Worm (Caenorhabditis elegans) whole organism, midembryonic: ENCODE results near the gene T10D4.15.
A peak's percentile ranks its signal among the peaks of the same experiment; 100 is the strongest.

Experiments used
- T22C8.4 ChIP-seq: fragments of 200-800 bp; sonication (Bioruptor generic); IDR thresholded peaks from 2 replicates; pipeline ENCODE4 v1.3.6; 2022; ENCODE audit warnings: missing genetic modification characterization, missing compliant biosample characterization
- cog-1 ChIP-seq: sonication (generic microtip); optimal IDR thresholded peaks from 2 replicates; lab custom pipeline; 2016; ENCODE audit warnings: missing genetic modification characterization, missing compliant biosample characterization
- flt-1 ChIP-seq: fragments of 200-800 bp; sonication (Bioruptor generic); IDR thresholded peaks from 2 replicates; pipeline ENCODE4 v1.3.6; 2022; ENCODE audit warnings: missing genetic modification characterization, missing compliant biosample characterization
- klf-2 ChIP-seq: fragments of 200-800 bp; sonication (Bioruptor generic); conservative IDR thresholded peaks from 2 replicates; pipeline ENCODE4 v1.3.6; 2022; ENCODE audit warnings: missing genetic modification reagents, missing genetic modification characterization, missing compliant biosample characterization
- med-1 ChIP-seq: sonication (generic microtip); optimal IDR thresholded peaks from 2 replicates; lab custom pipeline; 2017; ENCODE audit warnings: missing genetic modification characterization, mild to moderate bottlenecking, missing compliant biosample characterization, antibody characterized with exemption, missing genetic modification reagents; ENCODE audit not compliant: insufficient read depth
- ref-1 ChIP-seq: fragments of 200-800 bp; sonication (Bioruptor generic); conservative IDR thresholded peaks from 2 replicates; pipeline ENCODE4 v1.3.6; 2022; ENCODE audit warnings: missing genetic modification reagents, missing genetic modification characterization, missing compliant biosample characterization
- tab-1 ChIP-seq: fragments of 200-800 bp; sonication (Bioruptor generic); IDR thresholded peaks from 2 replicates; pipeline ENCODE4 v1.3.6; 2022; ENCODE audit warnings: missing genetic modification characterization, missing compliant biosample characterization
- ztf-23 ChIP-seq: fragments of 200-800 bp; sonication (Bioruptor generic); IDR thresholded peaks from 2 replicates; pipeline ENCODE4 v1.3.6; 2022; ENCODE audit warnings: missing genetic modification reagents, missing genetic modification characterization, missing compliant biosample characterization
- ztf-29 ChIP-seq: fragments of 200-800 bp; sonication (Bioruptor generic); IDR thresholded peaks from 2 replicates; pipeline ENCODE4 v1.3.6; 2022; ENCODE audit warnings: missing genetic modification reagents, missing genetic modification characterization, missing compliant biosample characterization

Gene T10D4.15

DNA sequence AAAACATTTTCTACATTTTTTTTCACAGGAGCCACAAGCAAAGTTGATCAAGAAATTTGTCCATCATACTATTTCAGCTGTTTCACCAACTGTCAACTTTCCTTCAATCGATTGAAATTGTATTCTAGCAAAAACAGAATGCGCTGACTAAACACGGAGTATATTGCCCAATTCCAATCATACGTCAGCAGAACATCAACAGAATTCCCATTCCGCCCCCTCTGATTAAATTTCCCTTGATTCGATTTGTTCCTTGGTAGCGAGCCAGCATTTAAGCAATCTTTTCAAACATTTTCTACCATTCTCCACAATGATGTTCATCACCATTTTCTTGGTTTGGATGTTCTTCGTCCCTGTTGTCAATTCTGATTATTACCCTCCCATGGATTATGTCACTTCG lies at the start of gene T10D4.15:
T10D4.15 (plus strand) TSS at position 301 of the 400 bp plus-strand sequence.
- TF ChIP-seq T22C8.4 (GFP tag; lab: Robert Waterston, UW) (no peak), flt-1 (GFP tag; lab: Robert Waterston, UW) (no peak), ztf-29 (no peak), tab-1 (GFP tag; lab: Robert Waterston, UW) (no peak), ztf-23 (GFP tag; lab: Robert Waterston, UW) (no peak), cog-1 (tag; lab: Kevin White, UChicago) (no peak), med-1 (GFP tag; lab: Kevin White, UChicago) (no peak), klf-2 (GFP tag; lab: Robert Waterston, UW) (no peak), ref-1 (no peak)

DNA sequence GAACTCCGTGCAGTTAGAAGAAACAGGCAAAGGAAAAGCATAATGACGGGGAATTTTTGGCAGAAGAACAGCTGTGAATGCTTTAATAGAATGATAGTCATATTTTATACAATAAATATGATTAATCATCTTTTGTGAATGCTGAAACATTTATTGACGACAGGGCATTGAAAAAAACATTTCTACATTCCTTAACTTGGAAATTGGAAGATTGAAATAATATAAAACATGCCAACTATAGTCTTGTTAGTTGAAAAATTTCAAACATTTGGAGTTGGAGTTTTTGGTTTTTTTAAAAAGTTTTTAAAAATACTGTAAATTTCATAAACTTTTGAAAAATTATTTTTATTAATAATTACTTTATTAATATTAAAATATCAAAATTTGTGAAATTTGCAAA lies 49.1 kb upstream of the T10D4.15 start, which contains the start of gene Y25C1A.14:
Y25C1A.14 (minus strand) TSS at position 101 of the 400 bp plus-strand sequence.
- TF ChIP-seq ref-1 (no peak), ztf-23 (GFP tag; lab: Robert Waterston, UW) (no peak), ztf-29 (no peak), tab-1 (GFP tag; lab: Robert Waterston, UW) (no peak), med-1 (GFP tag; lab: Kevin White, UChicago) (no peak), cog-1 (tag; lab: Kevin White, UChicago) (no peak), klf-2 (GFP tag; lab: Robert Waterston, UW) (no peak), flt-1 (GFP tag; lab: Robert Waterston, UW) (no peak)

DNA sequence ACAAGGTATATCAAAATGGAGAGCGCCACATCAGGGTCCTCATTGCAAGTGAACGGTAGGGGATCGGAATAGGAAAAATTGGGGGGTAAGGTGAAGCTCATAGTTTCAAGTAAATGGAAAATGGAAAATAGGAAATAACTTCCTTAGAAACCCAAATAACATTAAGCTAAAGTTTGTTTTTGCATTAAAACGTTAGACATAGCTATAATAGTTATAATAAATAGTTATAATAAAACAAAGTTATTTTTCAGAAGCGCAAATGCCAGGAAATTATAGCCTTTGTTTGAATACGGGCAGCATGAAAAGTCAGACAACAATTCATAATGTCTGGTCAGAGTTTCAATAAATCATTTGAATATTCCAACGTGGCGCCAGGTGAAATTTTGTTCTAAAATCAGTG lies 45.4 kb upstream of the T10D4.15 start, which contains the start of gene srg-24:
srg-24 (minus strand) TSS at position 101 of the 400 bp plus-strand sequence.
- no peak for TF ChIP-seq ref-1
- TF ChIP-seq T22C8.4 (GFP tag; lab: Robert Waterston, UW) = no peak
- no peak for TF ChIP-seq tab-1 (GFP tag; lab: Robert Waterston, UW)
- no peak for TF ChIP-seq ztf-29
- no peak for TF ChIP-seq ztf-23 (GFP tag; lab: Robert Waterston, UW)

DNA sequence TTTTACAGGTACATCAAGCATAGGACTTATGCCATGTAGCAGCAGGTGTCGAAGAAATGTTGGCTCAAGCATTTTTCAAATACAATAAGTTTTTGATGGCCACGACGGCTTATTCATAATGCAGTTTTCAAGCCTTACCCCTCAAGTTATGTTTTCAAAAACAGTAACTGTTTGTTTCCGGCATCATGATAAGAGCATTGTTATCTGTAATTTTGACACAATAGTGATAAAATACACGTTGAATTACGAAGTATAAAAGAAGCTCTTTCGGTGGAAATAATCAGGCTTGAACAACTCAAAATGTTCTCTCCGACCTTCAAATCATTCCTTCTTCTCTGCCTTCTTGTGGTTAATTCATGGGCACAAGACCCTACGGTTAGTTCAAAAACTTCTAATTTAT lies 43.9 kb upstream of the T10D4.15 start, which contains the start of gene clec-121:
clec-121 (plus strand) TSS at position 301 of the 400 bp plus-strand sequence.
- TF ChIP-seq cog-1 (tag; lab: Kevin White, UChicago) (no peak), flt-1 (GFP tag; lab: Robert Waterston, UW) (no peak), T22C8.4 (GFP tag; lab: Robert Waterston, UW) (no peak), tab-1 (GFP tag; lab: Robert Waterston, UW) (no peak), med-1 (GFP tag; lab: Kevin White, UChicago) (no peak), ztf-29 (no peak), ztf-23 (GFP tag; lab: Robert Waterston, UW) (no peak), ref-1 (no peak), klf-2 (GFP tag; lab: Robert Waterston, UW) (no peak)

DNA sequence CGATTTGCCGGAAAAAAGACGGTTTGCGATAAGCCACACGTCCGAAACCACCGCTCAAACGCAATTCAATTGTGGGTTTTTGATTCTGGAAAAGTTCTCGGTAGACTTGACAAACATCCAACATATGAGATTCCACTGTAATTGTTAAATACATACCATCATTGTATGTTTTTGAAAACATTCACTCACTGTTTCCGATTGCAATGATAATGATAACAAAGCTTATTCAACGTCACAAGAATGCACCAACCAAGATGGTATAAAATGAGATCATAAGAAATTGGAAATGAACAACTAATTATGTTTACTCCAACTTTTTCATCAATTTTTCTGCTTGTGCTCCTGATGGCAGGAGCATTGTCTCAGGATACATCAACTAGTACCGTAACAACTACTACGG lies 40.2 kb upstream of the T10D4.15 start, which contains the start of gene clec-122:
clec-122 (plus strand) TSS at position 301 of the 400 bp plus-strand sequence.
- TF ChIP-seq tab-1 (GFP tag; lab: Robert Waterston, UW) (no peak), flt-1 (GFP tag; lab: Robert Waterston, UW) (no peak), ref-1 (no peak), cog-1 (tag; lab: Kevin White, UChicago) (no peak), klf-2 (GFP tag; lab: Robert Waterston, UW) (no peak), ztf-23 (GFP tag; lab: Robert Waterston, UW) (no peak), med-1 (GFP tag; lab: Kevin White, UChicago) (no peak), T22C8.4 (GFP tag; lab: Robert Waterston, UW) (no peak), ztf-29 (no peak)

DNA sequence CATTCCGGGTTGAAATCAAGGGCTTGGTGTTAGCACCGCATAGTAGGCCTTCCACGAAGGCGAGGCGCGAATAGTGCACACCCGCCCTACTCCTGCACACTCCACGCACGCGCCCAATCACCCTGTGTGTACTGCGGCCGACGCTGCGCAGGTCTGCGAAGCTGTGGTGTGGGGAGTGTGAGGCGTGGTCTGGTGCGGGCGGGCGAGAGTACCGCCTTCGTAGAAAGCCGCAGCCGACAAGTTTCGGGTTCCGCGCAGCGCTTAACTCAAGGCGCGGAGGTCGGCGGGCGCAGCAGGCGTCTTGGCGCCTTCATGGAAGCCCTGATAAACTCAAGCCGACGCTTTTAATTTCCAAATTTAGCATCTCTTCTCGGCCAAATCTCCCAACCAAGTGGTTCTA lies 37.8 kb upstream of the T10D4.15 start:
- 0 out of 2 replicates have a peak, but pooled peaks have one; percentile 47 for TF ChIP-seq tab-1 (GFP tag; lab: Robert Waterston, UW)
- TF ChIP-seq ref-1 = no peak

DNA sequence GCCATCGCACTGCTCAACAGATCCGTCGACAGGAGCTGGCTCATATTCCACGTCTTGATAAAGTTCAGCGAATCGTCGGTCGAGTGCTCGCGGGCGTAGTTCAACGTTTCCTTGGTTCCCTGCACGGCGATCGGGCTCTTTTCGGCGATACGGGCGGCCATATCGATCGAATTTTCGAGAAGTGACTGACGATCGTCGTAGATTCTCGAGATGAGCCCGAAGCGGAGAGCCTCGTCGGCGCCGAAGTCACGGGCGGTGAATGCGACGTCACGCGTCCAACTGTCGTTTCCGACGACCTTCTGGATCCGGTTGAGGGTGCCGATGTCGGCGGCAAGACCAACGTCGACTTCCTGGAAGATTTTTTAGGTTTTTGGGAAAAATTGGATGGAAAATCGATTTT lies 36.4 kb upstream of the T10D4.15 start:
- TF ChIP-seq med-1 (GFP tag; lab: Kevin White, UChicago) = no peak
- no peak for TF ChIP-seq ztf-29
- no peak for TF ChIP-seq cog-1 (tag; lab: Kevin White, UChicago)
- no peak for TF ChIP-seq tab-1 (GFP tag; lab: Robert Waterston, UW)
- no peak for TF ChIP-seq T22C8.4 (GFP tag; lab: Robert Waterston, UW)
- TF ChIP-seq flt-1 (GFP tag; lab: Robert Waterston, UW) = no peak
- TF ChIP-seq klf-2 (GFP tag; lab: Robert Waterston, UW) = no peak
- no peak for TF ChIP-seq ztf-23 (GFP tag; lab: Robert Waterston, UW)
- no peak for TF ChIP-seq ref-1

DNA sequence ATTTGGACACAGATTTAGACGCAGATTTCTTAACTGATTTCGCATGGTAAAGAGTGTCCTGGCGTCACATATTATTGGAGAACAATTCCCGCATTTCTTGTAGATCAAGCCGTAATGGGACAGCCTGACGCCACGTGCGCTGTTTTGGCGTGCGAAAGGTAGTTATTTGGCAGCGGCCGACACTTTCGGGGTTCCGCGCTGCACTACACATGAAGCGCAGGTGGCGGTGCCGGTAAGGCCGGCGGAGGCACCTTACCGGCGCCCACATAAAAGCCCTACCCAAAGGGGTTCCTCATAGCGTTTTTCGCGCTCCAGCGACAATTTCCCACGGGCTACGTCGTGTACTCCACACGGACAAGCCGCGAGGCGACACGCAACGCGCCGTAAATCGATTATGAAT lies 35.8 kb upstream of the T10D4.15 start:
- TF ChIP-seq tab-1 (GFP tag; lab: Robert Waterston, UW) (no peak), cog-1 (tag; lab: Kevin White, UChicago) (no peak), flt-1 (GFP tag; lab: Robert Waterston, UW) (no peak), ztf-23 (GFP tag; lab: Robert Waterston, UW) (no peak), ztf-29 (no peak)

DNA sequence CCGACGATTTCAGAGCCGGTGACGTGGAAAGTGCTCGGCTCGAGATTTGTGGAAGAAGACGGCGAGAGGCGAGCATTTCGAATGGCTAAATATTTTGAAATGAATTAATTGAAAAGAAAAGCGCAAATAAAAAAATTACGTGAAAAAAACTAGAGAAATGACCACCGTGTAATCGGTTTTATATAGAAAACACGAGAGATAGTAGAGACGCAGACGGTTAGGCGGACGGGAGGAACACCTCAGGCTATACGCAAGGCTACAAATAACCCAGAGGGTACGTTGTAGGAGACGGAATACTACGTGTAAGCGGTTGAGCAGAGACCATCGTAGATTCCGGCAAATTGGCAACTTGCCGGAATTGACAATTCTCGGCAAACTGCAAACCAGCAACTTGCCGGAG lies 34.8 kb upstream of the T10D4.15 start, which contains the start of gene Y25C1A.13:
Y25C1A.13 (minus strand) TSS at position 101 of the 400 bp plus-strand sequence.
- TF ChIP-seq med-1 (GFP tag; lab: Kevin White, UChicago) (no peak), klf-2 (GFP tag; lab: Robert Waterston, UW) (no peak), ztf-23 (GFP tag; lab: Robert Waterston, UW) (no peak), flt-1 (GFP tag; lab: Robert Waterston, UW) (no peak), tab-1 (GFP tag; lab: Robert Waterston, UW) (no peak), ref-1 (no peak), ztf-29 (no peak), cog-1 (tag; lab: Kevin White, UChicago) (no peak), T22C8.4 (GFP tag; lab: Robert Waterston, UW) (no peak)

DNA sequence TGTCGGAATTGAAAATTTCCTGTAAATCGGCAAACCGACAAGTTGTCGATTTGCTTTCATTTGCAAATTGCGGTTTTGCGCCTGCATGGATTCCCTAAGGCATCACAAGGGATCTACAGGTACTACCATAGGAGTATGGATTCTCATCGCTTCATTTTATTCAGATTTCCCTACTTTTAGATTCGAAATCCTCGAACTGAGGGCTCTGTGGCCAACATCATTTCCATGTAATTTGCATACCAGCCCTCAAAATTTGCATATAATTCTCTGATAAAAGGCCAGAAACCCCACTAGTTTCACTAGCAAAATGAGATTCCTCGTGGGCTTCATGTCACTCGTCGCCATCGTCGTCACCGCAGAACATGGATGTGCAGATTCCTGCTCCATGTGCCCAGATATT lies 33.6 kb upstream of the T10D4.15 start, which contains the start of gene Y25C1A.2:
Y25C1A.2 (plus strand) TSS at position 301 of the 400 bp plus-strand sequence.
- TF ChIP-seq tab-1 (GFP tag; lab: Robert Waterston, UW) (no peak), ref-1 (no peak), klf-2 (GFP tag; lab: Robert Waterston, UW) (no peak), cog-1 (tag; lab: Kevin White, UChicago) (no peak), ztf-29 (no peak), T22C8.4 (GFP tag; lab: Robert Waterston, UW) (no peak), flt-1 (GFP tag; lab: Robert Waterston, UW) (no peak), med-1 (GFP tag; lab: Kevin White, UChicago) (no peak), ztf-23 (GFP tag; lab: Robert Waterston, UW) (no peak)
